Worm (Caenorhabditis elegans): ENCODE data around the gene cyp-33C2.
"Not testable (repeated sequence)": the region's sequence is repeated elsewhere in the genome, so short reads cannot be mapped to it uniquely, and the experiment has no call there.

cyp-33C2 gene

DNA sequence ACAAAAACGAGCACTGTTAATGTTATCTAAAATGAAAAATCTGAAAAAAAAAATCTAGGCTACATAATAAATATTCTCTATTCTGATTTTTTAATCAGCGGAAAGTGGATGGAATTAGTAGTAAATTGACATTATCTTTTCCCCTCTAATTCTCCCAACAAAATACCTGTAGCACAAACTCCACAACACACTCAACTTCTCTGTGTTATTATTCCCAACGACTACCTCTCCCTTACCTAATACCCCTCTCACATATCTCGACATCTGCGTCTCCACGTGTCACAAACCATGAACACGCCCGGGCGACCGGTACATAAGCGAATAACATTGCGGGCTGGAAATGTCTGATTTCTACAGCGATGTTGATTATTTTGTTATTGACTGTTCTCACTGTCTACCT lies at the start of gene cyp-33C2:
cyp-33C2 (plus strand) TSS at position 327 of the 400 bp plus-strand sequence.
- TF ChIP-seq T22C8.4 (GFP tag; IDR thresholded peaks at IDR 0.05): no peak
- TF ChIP-seq flt-1 (GFP tag; IDR thresholded peaks at IDR 0.05): no peak
- no peak for TF ChIP-seq ztf-23 (GFP tag; IDR thresholded peaks at IDR 0.05)
- no peak for TF ChIP-seq klf-2 (GFP tag; conservative IDR thresholded peaks at IDR 0.05)
- no peak for TF ChIP-seq cog-1 (tag; optimal IDR thresholded peaks at IDR 0.05)
- TF ChIP-seq med-1 (GFP tag; optimal IDR thresholded peaks at IDR 0.05; ENCODE audit: insufficient read depth): no peak
- TF ChIP-seq ref-1 (GFP tag; conservative IDR thresholded peaks at IDR 0.05): no peak
- no peak for TF ChIP-seq ztf-29 (GFP tag; IDR thresholded peaks at IDR 0.05)
- TF ChIP-seq tab-1 (GFP tag; IDR thresholded peaks at IDR 0.05): no peak

- TF ChIP-seq klf-2 (GFP tag; conservative IDR thresholded peaks at IDR 0.05) (no peak), flt-1 (GFP tag; IDR thresholded peaks at IDR 0.05) (no peak), cog-1 (tag; optimal IDR thresholded peaks at IDR 0.05) (no peak), tab-1 (GFP tag; IDR thresholded peaks at IDR 0.05) (no peak), ztf-29 (GFP tag; IDR thresholded peaks at IDR 0.05) (no peak), ztf-23 (GFP tag; IDR thresholded peaks at IDR 0.05) (no peak), med-1 (GFP tag; optimal IDR thresholded peaks at IDR 0.05; ENCODE audit: insufficient read depth) (no peak), ref-1 (GFP tag; conservative IDR thresholded peaks at IDR 0.05) (no peak), T22C8.4 (GFP tag; IDR thresholded peaks at IDR 0.05) (no peak)
Measured at ce11 chrV:2133512-2133911, 49.8 kb upstream of the cyp-33C2 start.

ce11 chrV:2134340-2134739 lies 48.9 kb upstream of the cyp-33C2 start:
- TF ChIP-seq cog-1 (tag; optimal IDR thresholded peaks at IDR 0.05) (no peak), T22C8.4 (GFP tag; IDR thresholded peaks at IDR 0.05) (no peak)

- no peak for TF ChIP-seq med-1 (GFP tag; optimal IDR thresholded peaks at IDR 0.05; ENCODE audit: insufficient read depth)
- no peak for TF ChIP-seq ztf-29 (GFP tag; IDR thresholded peaks at IDR 0.05)
- TF ChIP-seq ztf-23 (GFP tag; IDR thresholded peaks at IDR 0.05): no peak
- no peak for TF ChIP-seq cog-1 (tag; optimal IDR thresholded peaks at IDR 0.05)
- no peak for TF ChIP-seq klf-2 (GFP tag; conservative IDR thresholded peaks at IDR 0.05)
- TF ChIP-seq ref-1 (GFP tag; conservative IDR thresholded peaks at IDR 0.05): no peak
- no peak for TF ChIP-seq flt-1 (GFP tag; IDR thresholded peaks at IDR 0.05)
- TF ChIP-seq tab-1 (GFP tag; IDR thresholded peaks at IDR 0.05): no peak
- TF ChIP-seq T22C8.4 (GFP tag; IDR thresholded peaks at IDR 0.05): no peak
Measured at ce11 chrV:2135323-2135722, 48.0 kb upstream of the cyp-33C2 start.

- TF ChIP-seq cog-1 (tag; optimal IDR thresholded peaks at IDR 0.05): no peak
- no peak for TF ChIP-seq flt-1 (GFP tag; IDR thresholded peaks at IDR 0.05)
- no peak for TF ChIP-seq tab-1 (GFP tag; IDR thresholded peaks at IDR 0.05)
- no peak for TF ChIP-seq ztf-23 (GFP tag; IDR thresholded peaks at IDR 0.05)
Measured at ce11 chrV:2137010-2137409, 46.3 kb upstream of the cyp-33C2 start.

ce11 chrV:2138287-2138686 lies 45.0 kb upstream of the cyp-33C2 start:
- TF ChIP-seq med-1 (GFP tag; optimal IDR thresholded peaks at IDR 0.05; ENCODE audit: insufficient read depth) (no peak), tab-1 (GFP tag; IDR thresholded peaks at IDR 0.05) (no peak), klf-2 (GFP tag; conservative IDR thresholded peaks at IDR 0.05) (no peak), T22C8.4 (GFP tag; IDR thresholded peaks at IDR 0.05) (no peak), flt-1 (GFP tag; IDR thresholded peaks at IDR 0.05) (no peak), ref-1 (GFP tag; conservative IDR thresholded peaks at IDR 0.05) (no peak), ztf-23 (GFP tag; IDR thresholded peaks at IDR 0.05) (no peak), cog-1 (tag; optimal IDR thresholded peaks at IDR 0.05) (no peak), ztf-29 (GFP tag; IDR thresholded peaks at IDR 0.05) (no peak)

DNA sequence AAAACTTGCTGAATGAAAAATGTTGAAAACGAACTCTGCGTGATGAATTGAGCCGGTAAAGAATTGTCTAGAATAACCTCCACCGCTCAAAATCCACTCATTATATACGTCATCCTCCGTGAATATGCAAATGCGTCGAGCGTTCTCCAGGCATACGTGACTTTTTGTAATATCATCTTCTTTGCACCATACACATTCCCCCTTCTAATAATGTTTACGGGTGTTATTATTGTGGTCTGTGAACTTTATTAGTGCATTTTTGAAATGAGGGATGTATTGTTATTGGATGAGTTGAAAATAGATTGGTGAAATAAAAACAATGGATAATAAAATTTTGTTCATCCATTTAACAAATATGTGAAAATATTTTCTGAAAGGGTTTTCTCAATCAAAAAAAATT lies 43.4 kb upstream of the cyp-33C2 start, which contains the start of gene F22F7.7:
F22F7.7 (minus strand) TSS at position 125 of the 400 bp plus-strand sequence.
- TF ChIP-seq ref-1 (GFP tag; conservative IDR thresholded peaks at IDR 0.05) (no peak), tab-1 (GFP tag; IDR thresholded peaks at IDR 0.05) (no peak), med-1 (GFP tag; optimal IDR thresholded peaks at IDR 0.05; ENCODE audit: insufficient read depth) (no peak), ztf-29 (GFP tag; IDR thresholded peaks at IDR 0.05) (no peak), cog-1 (tag; optimal IDR thresholded peaks at IDR 0.05) (no peak), klf-2 (GFP tag; conservative IDR thresholded peaks at IDR 0.05) (no peak), T22C8.4 (GFP tag; IDR thresholded peaks at IDR 0.05) (no peak)

- not testable (repeated sequence) for TF ChIP-seq cog-1 (tag; optimal IDR thresholded peaks at IDR 0.05); ztf-29 (GFP tag; IDR thresholded peaks at IDR 0.05); tab-1 (GFP tag; IDR thresholded peaks at IDR 0.05)
Measured at ce11 chrV:2144408-2144807, 38.9 kb upstream of the cyp-33C2 start, which contains the start of gene F22F7.12. TSS of gene F22F7.12 (minus strand) at chrV:2144508.

DNA sequence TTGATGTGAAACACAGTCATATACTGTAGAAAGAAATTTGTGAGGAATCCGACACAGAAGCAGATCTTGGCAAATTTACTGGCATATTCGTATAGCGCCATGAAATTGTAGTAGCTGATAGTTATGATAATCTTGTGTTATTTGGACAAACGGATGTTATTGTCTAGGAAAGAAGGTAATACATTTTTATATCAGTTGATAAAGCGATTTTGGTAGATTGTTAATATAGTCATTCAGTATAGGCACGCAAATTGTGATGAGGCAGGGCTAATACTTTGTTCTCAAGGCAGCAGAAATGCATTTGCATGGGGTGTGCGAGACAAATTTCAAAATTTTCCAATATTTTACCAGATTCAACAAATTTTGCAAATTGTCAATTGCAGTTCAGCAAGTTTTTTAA lies 37.2 kb upstream of the cyp-33C2 start, which contains the start of gene str-52:
str-52 (minus strand) TSS at position 101 of the 400 bp plus-strand sequence.
- TF ChIP-seq flt-1 (GFP tag; IDR thresholded peaks at IDR 0.05) (no peak), T22C8.4 (GFP tag; IDR thresholded peaks at IDR 0.05) (no peak), cog-1 (tag; optimal IDR thresholded peaks at IDR 0.05) (no peak), med-1 (GFP tag; optimal IDR thresholded peaks at IDR 0.05; ENCODE audit: insufficient read depth) (no peak), ref-1 (GFP tag; conservative IDR thresholded peaks at IDR 0.05) (no peak), ztf-23 (GFP tag; IDR thresholded peaks at IDR 0.05) (no peak), ztf-29 (GFP tag; IDR thresholded peaks at IDR 0.05) (no peak), klf-2 (GFP tag; conservative IDR thresholded peaks at IDR 0.05) (no peak), tab-1 (GFP tag; IDR thresholded peaks at IDR 0.05) (no peak)

DNA sequence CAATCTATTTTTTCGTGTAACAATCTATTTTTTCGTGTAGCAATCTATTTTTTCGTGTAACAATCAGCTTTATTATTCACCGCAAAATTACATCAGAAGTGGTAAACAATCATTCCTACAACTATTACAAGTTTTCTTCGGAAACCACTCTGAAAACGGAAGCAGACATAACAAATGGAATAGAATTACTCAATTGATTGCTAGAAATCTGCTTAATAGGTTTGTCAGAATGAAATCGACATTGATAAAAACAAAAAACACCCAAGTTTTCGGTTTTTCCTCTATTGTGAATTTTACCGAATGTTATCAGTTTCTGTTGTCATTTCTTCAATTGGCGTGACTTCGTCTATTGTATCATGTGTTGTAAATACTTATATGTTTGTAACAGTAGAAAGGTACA lies 36.5 kb upstream of the cyp-33C2 start, which contains the start of gene srbc-20:
srbc-20 (plus strand) TSS at position 301 of the 400 bp plus-strand sequence.
- TF ChIP-seq ztf-29 (GFP tag; IDR thresholded peaks at IDR 0.05) (no peak), cog-1 (tag; optimal IDR thresholded peaks at IDR 0.05) (no peak), med-1 (GFP tag; optimal IDR thresholded peaks at IDR 0.05; ENCODE audit: insufficient read depth) (no peak), tab-1 (GFP tag; IDR thresholded peaks at IDR 0.05) (no peak), ztf-23 (GFP tag; IDR thresholded peaks at IDR 0.05) (no peak), flt-1 (GFP tag; IDR thresholded peaks at IDR 0.05) (no peak), klf-2 (GFP tag; conservative IDR thresholded peaks at IDR 0.05) (no peak), T22C8.4 (GFP tag; IDR thresholded peaks at IDR 0.05) (no peak)

Data from whole organism, midembryonic.